Worm (Caenorhabditis elegans) whole organism, late embryonic: ENCODE measurements around the gene ubxn-3.

Experiments
- C08G9.2 ChIP-seq: sonication (generic microtip); optimal IDR thresholded peaks from 2 replicates; lab custom pipeline; 2016; ENCODE audit warnings: mild to moderate bottlenecking, missing genetic modification characterization, moderate library complexity, missing compliant biosample characterization
- C38D4.7 ChIP-seq: fragments of 200-800 bp; sonication (Bioruptor generic); optimal IDR thresholded peaks from 2 replicates; lab custom pipeline; 2018; ENCODE audit warnings: mild to moderate bottlenecking, missing genetic modification characterization, moderate library complexity, missing compliant biosample characterization
- F13H6.1 ChIP-seq: sonication (generic microtip); optimal IDR thresholded peaks from 2 replicates; lab custom pipeline; 2016; ENCODE audit warnings: missing genetic modification characterization, missing compliant biosample characterization
- K09A11.1 ChIP-seq: sonication (generic microtip); optimal IDR thresholded peaks from 2 replicates; lab custom pipeline; 2017; ENCODE audit warnings: antibody characterized with exemption, mild to moderate bottlenecking, missing genetic modification characterization, missing compliant biosample characterization; ENCODE audit not compliant: insufficient read depth
- ahr-1 ChIP-seq: sonication (generic microtip); optimal IDR thresholded peaks from 2 replicates; lab custom pipeline; 2016; ENCODE audit warnings: missing genetic modification characterization, missing compliant biosample characterization
- ceh-14 ChIP-seq: sonication (generic microtip); optimal IDR thresholded peaks from 2 replicates; lab custom pipeline; 2016; ENCODE audit warnings: missing genotype, missing genetic modification characterization, missing compliant biosample characterization
- ceh-19 ChIP-seq: fragments of 200-800 bp; sonication (Bioruptor generic); optimal IDR thresholded peaks from 2 replicates; lab custom pipeline; 2018; ENCODE audit warnings: mild to moderate bottlenecking, missing genetic modification characterization, missing compliant biosample characterization
- ceh-2 ChIP-seq: sonication (generic microtip); optimal IDR thresholded peaks from 2 replicates; lab custom pipeline; 2016; ENCODE audit warnings: missing genotype, missing genetic modification characterization, missing compliant biosample characterization
- ceh-30 ChIP-seq: fragments of 150-350 bp; optimal IDR thresholded peaks from 2 replicates; lab custom pipeline; 2014; ENCODE audit warnings: missing biosample characterization, missing genetic modification characterization
- ceh-45 ChIP-seq: fragments of 200-800 bp; sonication (Bioruptor generic); IDR thresholded peaks from 2 replicates; pipeline ENCODE4 v1.3.6; 2022; ENCODE audit warnings: missing genetic modification reagents, missing genetic modification characterization, missing compliant biosample characterization
- ceh-6 ChIP-seq: fragments of 200-800 bp; sonication (Bioruptor generic); optimal IDR thresholded peaks from 2 replicates; lab custom pipeline; 2018; ENCODE audit warnings: mild to moderate bottlenecking, missing genetic modification characterization, missing compliant biosample characterization
- ceh-9 ChIP-seq: sonication (generic microtip); optimal IDR thresholded peaks from 2 replicates; lab custom pipeline; 2016; ENCODE audit warnings: mild to moderate bottlenecking, missing genetic modification characterization, inconsistent platforms, missing compliant biosample characterization
- che-1 ChIP-seq: sonication (generic microtip); optimal IDR thresholded peaks from 2 replicates; lab custom pipeline; 2016; ENCODE audit warnings: mild to moderate bottlenecking, missing genetic modification characterization, missing compliant biosample characterization
- dmd-4 ChIP-seq: sonication (generic microtip); optimal IDR thresholded peaks from 2 replicates; lab custom pipeline; 2016; ENCODE audit warnings: borderline replicate concordance, missing genetic modification characterization, missing compliant biosample characterization
- elt-2 ChIP-seq: sonication (generic microtip); optimal IDR thresholded peaks from 2 replicates; lab custom pipeline; 2016; ENCODE audit warnings: missing genetic modification reagents, missing genetic modification characterization, missing compliant biosample characterization
- elt-4 ChIP-seq: sonication (generic microtip); optimal IDR thresholded peaks from 2 replicates; lab custom pipeline; 2016; ENCODE audit warnings: missing genetic modification characterization, missing compliant biosample characterization
- ets-4 ChIP-seq: sonication (generic microtip); optimal IDR thresholded peaks from 2 replicates; lab custom pipeline; 2016; ENCODE audit warnings: missing genetic modification characterization, missing compliant biosample characterization
- eyg-1 ChIP-seq: sonication (generic microtip); optimal IDR thresholded peaks from 2 replicates; lab custom pipeline; 2016; ENCODE audit warnings: missing genotype, missing genetic modification characterization, missing compliant biosample characterization
- fax-1 ChIP-seq: sonication (generic microtip); optimal IDR thresholded peaks from 2 replicates; lab custom pipeline; 2016; ENCODE audit warnings: missing genotype, missing genetic modification characterization, missing compliant biosample characterization
- fkh-6 ChIP-seq: sonication (generic microtip); optimal IDR thresholded peaks from 2 replicates; lab custom pipeline; 2016; ENCODE audit warnings: missing genetic modification characterization, missing compliant biosample characterization
- gmeb-2 ChIP-seq: sonication (generic microtip); optimal IDR thresholded peaks from 2 replicates; lab custom pipeline; 2016; ENCODE audit warnings: missing genetic modification characterization, inconsistent platforms, missing compliant biosample characterization
- hlh-13 ChIP-seq: fragments of 200-800 bp; sonication (Bioruptor generic); optimal IDR thresholded peaks from 2 replicates; lab custom pipeline; 2018; ENCODE audit warnings: mild to moderate bottlenecking, missing genetic modification characterization, missing compliant biosample characterization
- hlh-8 ChIP-seq: sonication (generic microtip); optimal IDR thresholded peaks from 2 replicates; lab custom pipeline; 2016; ENCODE audit warnings: missing genotype, missing genetic modification characterization, missing compliant biosample characterization
- lim-6 ChIP-seq: sonication (generic microtip); optimal IDR thresholded peaks from 2 replicates; lab custom pipeline; 2016; ENCODE audit warnings: missing genetic modification characterization, missing compliant biosample characterization
- madf-2 ChIP-seq: sonication (generic microtip); optimal IDR thresholded peaks from 2 replicates; lab custom pipeline; 2017; ENCODE audit warnings: missing genetic modification characterization, missing compliant biosample characterization
- nfya-1 ChIP-seq: sonication (generic microtip); optimal IDR thresholded peaks from 2 replicates; lab custom pipeline; 2017; ENCODE audit warnings: missing genetic modification characterization, mild to moderate bottlenecking, missing compliant biosample characterization, antibody characterized with exemption, moderate library complexity
- nhr-11 ChIP-seq: fragments of 150-350 bp; optimal IDR thresholded peaks from 2 replicates; lab custom pipeline; 2014; ENCODE audit warnings: missing biosample characterization, missing genetic modification characterization
- npax-4 ChIP-seq: sonication (generic microtip); optimal IDR thresholded peaks from 2 replicates; lab custom pipeline; 2016; ENCODE audit warnings: missing genetic modification characterization, missing compliant biosample characterization
- odd-2 ChIP-seq: sonication (generic microtip); optimal IDR thresholded peaks from 2 replicates; lab custom pipeline; 2017; ENCODE audit warnings: antibody characterized with exemption, mild to moderate bottlenecking, missing genetic modification characterization, missing compliant biosample characterization
- pat-9 ChIP-seq: fragments of 200-800 bp; sonication (Bioruptor generic); optimal IDR thresholded peaks from 2 replicates; lab custom pipeline; 2018; ENCODE audit warnings: mild to moderate bottlenecking, missing genetic modification characterization, moderate library complexity, missing compliant biosample characterization
- pqm-1 ChIP-seq: sonication (generic microtip); optimal IDR thresholded peaks from 2 replicates; lab custom pipeline; 2016; ENCODE audit warnings: missing genetic modification characterization, missing compliant biosample characterization
- ref-2 ChIP-seq: sonication (generic microtip); optimal IDR thresholded peaks from 2 replicates; lab custom pipeline; 2016; ENCODE audit warnings: missing genetic modification characterization, missing compliant biosample characterization
- rnt-1 ChIP-seq: sonication (generic microtip); optimal IDR thresholded peaks from 2 replicates; lab custom pipeline; 2016; ENCODE audit warnings: missing genetic modification characterization, missing compliant biosample characterization
- sdc-2 ChIP-seq: sonication (generic microtip); optimal IDR thresholded peaks from 2 replicates; lab custom pipeline; 2016; ENCODE audit warnings: missing genotype, missing genetic modification characterization, missing compliant biosample characterization
- sox-2 ChIP-seq: fragments of 200-800 bp; sonication (Bioruptor generic); IDR thresholded peaks from 2 replicates; pipeline ENCODE4 v1.3.6; 2022; ENCODE audit warnings: missing genetic modification reagents, missing genetic modification characterization, missing compliant biosample characterization
- syd-9 ChIP-seq: sonication (generic microtip); optimal IDR thresholded peaks from 2 replicates; lab custom pipeline; 2016; ENCODE audit warnings: mild to moderate bottlenecking, missing genetic modification characterization, moderate library complexity, missing compliant biosample characterization
- tbx-2 ChIP-seq: sonication (generic microtip); optimal IDR thresholded peaks from 2 replicates; lab custom pipeline; 2016; ENCODE audit warnings: missing genetic modification characterization, missing compliant biosample characterization
- tbx-7 ChIP-seq: sonication (generic microtip); optimal IDR thresholded peaks from 2 replicates; lab custom pipeline; 2016; ENCODE audit warnings: missing genotype, missing genetic modification characterization, missing compliant biosample characterization
- ttx-3 ChIP-seq: sonication (generic microtip); optimal IDR thresholded peaks from 2 replicates; lab custom pipeline; 2016; ENCODE audit warnings: missing genetic modification reagents, missing genetic modification characterization, missing compliant biosample characterization
- unc-3 ChIP-seq, 2 experiments: fragments of 200-800 bp in 1 of 2; sonication (Bioruptor generic) in 1 of 2; sonication (generic microtip) in 1 of 2; conservative IDR thresholded peaks in 1 of 2; optimal IDR thresholded peaks in 1 of 2; 2 replicates each; pipeline versions ENCODE4 v1.3.6 to Lab custom; 2016 to 2022; ENCODE audit warnings: missing compliant biosample characterization in 2 of 2, missing genetic modification characterization in 2 of 2, missing genetic modification reagents in 1 of 2
- unc-55 ChIP-seq: sonication (generic microtip); optimal IDR thresholded peaks from 2 replicates; lab custom pipeline; 2017; ENCODE audit warnings: missing biosample characterization, missing genetic modification reagents, missing genetic modification characterization
- unc-86 ChIP-seq: sonication (generic microtip); optimal IDR thresholded peaks from 2 replicates; lab custom pipeline; 2016; ENCODE audit warnings: missing genetic modification characterization, missing compliant biosample characterization

ubxn-3 gene

DNA sequence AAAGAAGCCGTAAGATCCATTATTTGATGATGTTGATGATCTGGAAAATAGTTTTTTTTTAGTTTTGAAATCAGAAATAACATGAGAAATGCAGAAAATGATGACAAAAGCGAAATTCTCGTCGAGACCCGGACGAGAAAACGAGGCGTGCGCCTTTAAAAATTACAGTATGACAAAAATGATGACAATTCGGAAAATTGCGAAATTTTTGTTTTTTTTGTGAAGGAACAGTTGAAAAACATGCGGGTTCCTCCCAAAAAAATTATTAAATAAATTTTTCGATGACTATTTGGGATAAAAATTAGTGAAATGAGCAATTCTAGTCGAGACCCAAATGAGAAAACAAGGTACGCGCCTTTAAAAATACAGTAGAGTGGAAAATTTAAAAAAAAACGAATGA lies at the start of gene ubxn-3:
ubxn-3 (minus strand) TSS at position 66 of the 400 bp plus-strand sequence.
- TF ChIP-seq unc-86 (tag; lab: Kevin White, UChicago) (no peak), ceh-19 (no peak), pat-9 (no peak)

DNA sequence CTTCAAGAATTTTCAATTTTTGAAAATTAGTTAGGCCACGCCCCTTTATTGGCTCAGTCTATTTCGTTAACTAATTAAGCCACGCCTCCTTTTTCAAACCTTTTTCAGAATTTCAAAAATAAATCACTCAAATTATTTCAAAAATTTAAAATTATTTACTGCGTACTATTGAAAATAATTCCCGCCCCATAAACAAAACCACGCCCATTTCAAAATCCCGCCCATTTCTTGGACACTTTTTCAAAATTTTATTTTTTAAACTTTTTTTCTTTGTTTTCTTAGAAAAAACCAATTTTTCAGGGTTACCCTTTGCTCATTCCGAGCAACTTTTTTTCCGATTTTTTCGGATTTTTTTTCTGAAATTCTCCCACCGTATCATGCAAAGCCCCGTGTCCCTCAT lies 43.6 kb upstream of the ubxn-3 start, which contains the start of gene B0432.14:
B0432.14 (plus strand) TSS at position 301 of the 400 bp plus-strand sequence.
- TF ChIP-seq ceh-30 (tag; lab: Kevin White, UChicago): no peak
- no peak for TF ChIP-seq sdc-2
- TF ChIP-seq odd-2 (tag; lab: Kevin White, UChicago): no peak
- TF ChIP-seq gmeb-2 (tag; lab: Kevin White, UChicago): no peak
- TF ChIP-seq rnt-1: no peak
- no peak for TF ChIP-seq unc-55 (GFP tag; lab: Kevin White, UChicago)
- TF ChIP-seq pqm-1 (tag; lab: Kevin White, UChicago): no peak
- TF ChIP-seq hlh-8: no peak
- no peak for TF ChIP-seq ceh-9 (tag; lab: Kevin White, UChicago)
- no peak for TF ChIP-seq ceh-45 (GFP tag; lab: Robert Waterston, UW)
- no peak for TF ChIP-seq C08G9.2 (tag; lab: Kevin White, UChicago)
- TF ChIP-seq tbx-7 (tag; lab: Kevin White, UChicago): no peak
- TF ChIP-seq madf-2 (tag; lab: Kevin White, UChicago): no peak
- TF ChIP-seq fkh-6 (tag; lab: Kevin White, UChicago): no peak
- TF ChIP-seq, all 69 proteins: peak for 0

DNA sequence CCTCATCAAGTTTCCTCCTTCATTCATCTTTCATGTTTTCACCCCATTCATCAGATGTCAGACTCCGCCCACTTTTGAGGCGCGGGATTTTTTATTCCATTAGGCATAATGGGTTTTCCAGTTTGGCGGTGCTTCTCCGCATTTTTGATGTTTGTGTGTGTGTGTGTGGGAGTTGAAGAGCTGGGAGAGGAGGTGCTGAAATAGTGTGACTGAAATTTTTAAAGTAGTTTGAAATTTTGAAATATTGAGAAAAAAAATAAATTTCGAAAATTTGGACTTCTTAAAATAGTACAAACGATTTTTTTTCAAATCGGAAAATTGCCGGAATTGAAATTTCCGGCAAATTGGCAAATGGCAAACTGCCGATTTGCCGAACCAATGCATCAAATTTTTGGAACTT lies 43.1 kb upstream of the ubxn-3 start, which contains the start of gene scc-2:
scc-2 (minus strand) TSS at position 101 of the 400 bp plus-strand sequence.
- TF ChIP-seq K09A11.1 (tag; lab: Kevin White, UChicago) (no peak), elt-4 (no peak), unc-86 (tag; lab: Kevin White, UChicago) (no peak), lim-6 (tag; lab: Kevin White, UChicago) (no peak), dmd-4 (no peak), C08G9.2 (tag; lab: Kevin White, UChicago) (no peak), ceh-2 (no peak), ceh-30 (tag; lab: Kevin White, UChicago) (no peak), eyg-1 (tag; lab: Kevin White, UChicago) (no peak), ahr-1 (tag; lab: Kevin White, UChicago) (no peak), ceh-6 (GFP tag; lab: Kevin White, UChicago) (no peak), npax-4 (no peak)

DNA sequence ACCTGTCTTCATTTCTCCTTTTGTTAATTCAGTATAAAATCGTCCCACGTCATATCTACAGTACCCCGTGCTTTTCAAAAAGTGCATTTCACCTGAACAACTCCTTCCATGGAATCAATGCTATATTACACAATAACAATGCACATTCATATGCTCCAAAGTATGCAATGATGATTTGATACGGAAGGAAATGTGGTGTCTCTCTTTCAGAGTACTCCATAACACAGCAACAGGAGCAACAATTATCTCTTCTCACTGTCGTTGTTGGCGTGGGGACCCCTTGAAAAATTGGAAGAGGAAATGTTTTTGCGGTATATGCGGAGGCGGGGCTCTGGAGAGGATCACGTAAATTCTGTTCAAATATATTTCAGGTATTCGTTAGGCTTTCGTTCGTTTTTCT lies 37.1 kb upstream of the ubxn-3 start, which contains the start of gene cat-2:
cat-2 (plus strand) TSS at position 301 of the 400 bp plus-strand sequence.
- no peak for TF ChIP-seq che-1
- no peak for TF ChIP-seq K09A11.1 (tag; lab: Kevin White, UChicago)
- TF ChIP-seq fax-1 (tag; lab: Kevin White, UChicago): no peak

DNA sequence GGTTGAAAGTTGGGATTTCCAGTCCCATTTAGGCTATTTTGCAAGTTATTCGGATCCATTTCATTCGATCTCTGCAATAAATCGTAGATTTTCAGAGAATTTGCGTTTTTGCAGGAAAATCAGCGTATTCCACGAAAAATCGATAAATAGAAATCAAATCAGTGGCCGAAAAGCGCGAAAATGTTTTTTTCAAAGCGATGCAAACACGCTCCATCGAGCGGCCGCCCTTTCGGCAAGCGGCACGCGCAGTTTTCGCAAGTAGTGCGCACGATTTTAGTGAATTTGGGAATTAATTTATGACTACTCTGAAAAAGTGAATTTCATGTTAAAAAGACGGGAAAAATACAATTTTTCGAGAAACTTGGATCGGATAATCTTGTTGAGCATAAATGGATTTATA lies 34.7 kb upstream of the ubxn-3 start:
- peak; percentile 74 for TF ChIP-seq ceh-19
- TF ChIP-seq ceh-45 (GFP tag; lab: Robert Waterston, UW): 0 out of 2 replicates have a peak, but pooled peaks have one; percentile 45
- TF ChIP-seq madf-2 (tag; lab: Kevin White, UChicago): peak; percentile 66
- peak; percentile 25 for TF ChIP-seq hlh-13 (GFP tag; lab: Kevin White, UChicago)
- peak; percentile 89 for TF ChIP-seq elt-2 (tag; lab: Kevin White, UChicago)
- peak; percentile 26 for TF ChIP-seq C38D4.7 (GFP tag; lab: Kevin White, UChicago)
- peak; percentile 86 for TF ChIP-seq ceh-14 (tag; lab: Kevin White, UChicago)
- no peak for TF ChIP-seq nhr-11 (tag; lab: Kevin White, UChicago)
- TF ChIP-seq syd-9 (tag; lab: Kevin White, UChicago): peak; percentile 26
- peak; percentile 93 for TF ChIP-seq tbx-2 (tag; lab: Kevin White, UChicago)
- peak; percentile 59 for TF ChIP-seq ceh-6 (GFP tag; lab: Kevin White, UChicago)
- peak; percentile 71; the same call in 1 of the 2 replicates for TF ChIP-seq unc-3 (GFP tag; conservative IDR thresholded peaks at IDR 0.05; lab: Robert Waterston, UW)
- TF ChIP-seq unc-3 (tag; optimal IDR thresholded peaks at IDR 0.05; lab: Kevin White, UChicago): peak; percentile 58
- TF ChIP-seq F13H6.1 (tag; lab: Kevin White, UChicago): peak; percentile 73
- peak; percentile 60 for TF ChIP-seq ets-4 (tag; lab: Kevin White, UChicago)
- TF ChIP-seq unc-55 (GFP tag; lab: Kevin White, UChicago): peak; percentile 61
- TF ChIP-seq ttx-3: peak; percentile 72
- peak; percentile 90 for TF ChIP-seq ref-2
- peak; percentile 77 for TF ChIP-seq tbx-7 (tag; lab: Kevin White, UChicago)
- TF ChIP-seq ceh-9 (tag; lab: Kevin White, UChicago): no peak
- TF ChIP-seq ceh-2: peak; percentile 82
- no peak for TF ChIP-seq elt-4
- peak; percentile 93 for TF ChIP-seq nfya-1 (tag; lab: Kevin White, UChicago)
- peak; percentile 80 for TF ChIP-seq dmd-4
- no peak for TF ChIP-seq sox-2 (GFP tag; lab: Robert Waterston, UW)
